Fruit fly (Drosophila melanogaster) whole organism, wandering third instar larva: ENCODE data around the gene Exn.

Source experiments
- Abd-B ChIP-seq: fragments of >200 bp; optimal IDR thresholded peaks from 2 replicates; lab custom pipeline; 2017; ENCODE audit warnings: missing biosample characterization, missing genetic modification characterization
- Dfd ChIP-seq: fragments of >200 bp; optimal IDR thresholded peaks from 2 replicates; lab custom pipeline; 2017; ENCODE audit warnings: missing biosample characterization, missing genetic modification characterization
- Hnf4 ChIP-seq: fragments of 200-800 bp; sonication (Bioruptor generic); optimal IDR thresholded peaks from 2 replicates; lab custom pipeline; 2016; ENCODE audit warnings: missing biosample characterization, mild to moderate bottlenecking, missing genetic modification characterization
- Mio ChIP-seq: sonication (Bioruptor generic); optimal IDR thresholded peaks from 2 replicates; lab custom pipeline; 2016; ENCODE audit warnings: missing biosample characterization, missing genetic modification characterization
- dl ChIP-seq, 2 experiments: fragments of 175-275, 200-275 bp in 1 of 2; fragments of 200-275 bp in 1 of 2; sonication (Bioruptor generic); optimal IDR thresholded peaks; lab custom pipeline; 2018; ENCODE audit warnings: mild to moderate bottlenecking in 2 of 2, missing biosample characterization in 2 of 2, missing genetic modification characterization in 2 of 2, moderate library complexity in 2 of 2; ENCODE audit not compliant: partially characterized antibody in 2 of 2, insufficient read depth in 1 of 2
- fru ChIP-seq: fragments of 200-800 bp; sonication (Bioruptor generic); optimal IDR thresholded peaks from 3 replicates; lab custom pipeline; 2016; ENCODE audit warnings: missing biosample characterization, mild to moderate bottlenecking, missing genetic modification characterization
- h ChIP-seq: fragments of 200-800 bp; sonication (Bioruptor generic); optimal IDR thresholded peaks from 3 replicates; lab custom pipeline; 2016; ENCODE audit warnings: missing biosample characterization, mild to moderate bottlenecking, missing genetic modification characterization
- lola ChIP-seq: fragments of >200 bp; optimal IDR thresholded peaks from 2 replicates; lab custom pipeline; 2017; ENCODE audit warnings: missing biosample characterization, missing genetic modification characterization
- psq ChIP-seq: fragments of 200-800 bp; sonication (Bioruptor generic); optimal IDR thresholded peaks from 3 replicates; lab custom pipeline; 2017; ENCODE audit warnings: missing biosample characterization, mild to moderate bottlenecking, missing genetic modification characterization, moderate library complexity
- sv ChIP-seq: fragments of 200-800 bp; sonication (Bioruptor generic); optimal IDR thresholded peaks from 3 replicates; lab custom pipeline; 2016; ENCODE audit warnings: missing biosample characterization, missing genetic modification characterization
- usp ChIP-seq: fragments of >200 bp; optimal IDR thresholded peaks from 2 replicates; lab custom pipeline; 2017; ENCODE audit warnings: missing biosample characterization, missing genetic modification characterization

dm6 chr3L:17000289-17000688 lies 30.5 kb downstream of the Exn start:
- TF ChIP-seq psq (GFP tag; lab: Kevin White, UChicago), result no peak
- no peak for TF ChIP-seq usp (GFP tag; lab: Kevin White, UChicago)
- no peak for TF ChIP-seq Abd-B (GFP tag; lab: Kevin White, UChicago)
- no peak for TF ChIP-seq h (GFP tag; lab: Kevin White, UChicago)
- TF ChIP-seq Mio (GFP tag; lab: Kevin White, UChicago), result no peak
- TF ChIP-seq Hnf4 (GFP tag; lab: Kevin White, UChicago), result no peak
- no peak for TF ChIP-seq fru
- no peak for TF ChIP-seq Dfd
- TF ChIP-seq sv (GFP tag; lab: Kevin White, UChicago), result no peak
- TF ChIP-seq lola (GFP tag; lab: Kevin White, UChicago), result no peak
- TF ChIP-seq dl (GFP tag; optimal IDR thresholded peaks at IDR 0.05; lab: Kevin White, UChicago; ENCODE audit: insufficient read depth in 1 of 2, partially characterized antibody in 2 of 2), result no peak
